Worm (Caenorhabditis elegans) whole organism, early embryonic: ENCODE measurements around the gene F01F1.14.

ENCODE experiments used
- B0310.2 ChIP-seq: sonication (generic microtip); optimal IDR thresholded peaks from 2 replicates; lab custom pipeline; 2016; ENCODE audit warnings: mild to moderate bottlenecking, missing genetic modification characterization, missing compliant biosample characterization
- aly-1 ChIP-seq: sonication (generic microtip); optimal IDR thresholded peaks from 2 replicates; lab custom pipeline; 2016; ENCODE audit warnings: missing genetic modification characterization, missing compliant biosample characterization
- ceh-13 ChIP-seq: fragments of 200-800 bp; sonication (Bioruptor generic); optimal IDR thresholded peaks from 2 replicates; lab custom pipeline; 2018; ENCODE audit warnings: mild to moderate bottlenecking, missing genetic modification characterization, missing compliant biosample characterization
- ceh-36 ChIP-seq: sonication (generic microtip); optimal IDR thresholded peaks from 2 replicates; lab custom pipeline; 2016; ENCODE audit warnings: missing genetic modification characterization, inconsistent platforms, missing compliant biosample characterization
- ets-7 ChIP-seq: sonication (generic microtip); optimal IDR thresholded peaks from 2 replicates; lab custom pipeline; 2016; ENCODE audit warnings: missing genotype, missing genetic modification characterization, missing compliant biosample characterization
- flt-1 ChIP-seq: fragments of 200-800 bp; sonication (Bioruptor generic); IDR thresholded peaks from 2 replicates; pipeline ENCODE4 v1.3.6; 2022; ENCODE audit warnings: missing genetic modification characterization, missing compliant biosample characterization
- hmbx-1 ChIP-seq: sonication (generic microtip); optimal IDR thresholded peaks from 2 replicates; lab custom pipeline; 2016; ENCODE audit warnings: mild to moderate bottlenecking, missing genetic modification characterization, missing compliant biosample characterization
- hnd-1 ChIP-seq: sonication (generic microtip); optimal IDR thresholded peaks from 2 replicates; lab custom pipeline; 2016; ENCODE audit warnings: missing genetic modification characterization, missing compliant biosample characterization
- scrt-1 ChIP-seq: fragments of 200-800 bp; sonication (Bioruptor generic); IDR thresholded peaks from 2 replicates; pipeline ENCODE4 v1.3.6; 2022; ENCODE audit warnings: missing genetic modification characterization, missing compliant biosample characterization
- tbx-37 ChIP-seq: fragments of 200-800 bp; sonication (Bioruptor generic); conservative IDR thresholded peaks from 2 replicates; pipeline ENCODE4 v1.3.6; 2022; ENCODE audit warnings: missing genetic modification reagents, missing genetic modification characterization, missing compliant biosample characterization

- TF ChIP-seq ets-7 (tag; lab: Kevin White, UChicago) (no peak), hmbx-1 (tag; lab: Kevin White, UChicago) (no peak), aly-1 (tag; lab: Kevin White, UChicago) (no peak), hnd-1 (tag; lab: Kevin White, UChicago) (no peak), ceh-36 (tag; lab: Kevin White, UChicago) (no peak), ceh-13 (no peak), B0310.2 (no peak), flt-1 (no peak), tbx-37 (no peak), scrt-1 (GFP tag; lab: Robert Waterston, UW) (no peak)
Measured at ce11 chrIII:5868401-5868800, 14.3 kb downstream of the F01F1.14 start, which contains the start of gene eng-1.
